Fruit fly (Drosophila melanogaster) whole organism, prepupa: Measurements from ENCODE around the gene drm.

Source experiments
- Blimp-1 ChIP-seq: fragments of 200-800 bp; sonication (Bioruptor generic); optimal IDR thresholded peaks from 3 replicates; lab custom pipeline; 2017; ENCODE audit warnings: missing biosample characterization, missing genetic modification characterization, mild to moderate bottlenecking, moderate library complexity, missing genetic modification reagents
- Hr39 ChIP-seq: fragments of 200-800 bp; sonication (Bioruptor generic); optimal IDR thresholded peaks from 2 replicates; lab custom pipeline; 2016; ENCODE audit warnings: missing biosample characterization, missing genetic modification characterization

- no peak for TF ChIP-seq Hr39 (GFP tag; lab: Kevin White, UChicago)
- TF ChIP-seq Blimp-1 (GFP tag; lab: Kevin White, UChicago): no peak
Measured at dm6 chr2L:3506322-3506721, 32.7 kb upstream of the drm start.
